Worm (Caenorhabditis elegans) whole organism, late embryonic: ENCODE data around the gene unc-41.

Source experiments
- C38D4.7 ChIP-seq: fragments of 200-800 bp; sonication (Bioruptor generic); optimal IDR thresholded peaks from 2 replicates; lab custom pipeline; 2018; ENCODE audit warnings: mild to moderate bottlenecking, missing genetic modification characterization, moderate library complexity, missing compliant biosample characterization
- F13H6.1 ChIP-seq: sonication (generic microtip); optimal IDR thresholded peaks from 2 replicates; lab custom pipeline; 2016; ENCODE audit warnings: missing genetic modification characterization, missing compliant biosample characterization
- ama-1 ChIP-seq: fragments of 150-350 bp; optimal IDR thresholded peaks from 2 replicates; lab custom pipeline; 2014
- ceh-30 ChIP-seq: fragments of 150-350 bp; optimal IDR thresholded peaks from 2 replicates; lab custom pipeline; 2014; ENCODE audit warnings: missing biosample characterization, missing genetic modification characterization
- ceh-45 ChIP-seq: fragments of 200-800 bp; sonication (Bioruptor generic); IDR thresholded peaks from 2 replicates; pipeline ENCODE4 v1.3.6; 2022; ENCODE audit warnings: missing genetic modification reagents, missing genetic modification characterization, missing compliant biosample characterization
- eyg-1 ChIP-seq: sonication (generic microtip); optimal IDR thresholded peaks from 2 replicates; lab custom pipeline; 2016; ENCODE audit warnings: missing genotype, missing genetic modification characterization, missing compliant biosample characterization
- fkh-6 ChIP-seq: sonication (generic microtip); optimal IDR thresholded peaks from 2 replicates; lab custom pipeline; 2016; ENCODE audit warnings: missing genetic modification characterization, missing compliant biosample characterization
- gmeb-2 ChIP-seq: sonication (generic microtip); optimal IDR thresholded peaks from 2 replicates; lab custom pipeline; 2016; ENCODE audit warnings: missing genetic modification characterization, inconsistent platforms, missing compliant biosample characterization
- hlh-6 ChIP-seq: sonication (generic microtip); optimal IDR thresholded peaks from 2 replicates; lab custom pipeline; 2016; ENCODE audit warnings: missing genotype, missing genetic modification characterization, missing compliant biosample characterization
- rnt-1 ChIP-seq: sonication (generic microtip); optimal IDR thresholded peaks from 2 replicates; lab custom pipeline; 2016; ENCODE audit warnings: missing genetic modification characterization, missing compliant biosample characterization
- tbx-7 ChIP-seq: sonication (generic microtip); optimal IDR thresholded peaks from 2 replicates; lab custom pipeline; 2016; ENCODE audit warnings: missing genotype, missing genetic modification characterization, missing compliant biosample characterization

DNA sequence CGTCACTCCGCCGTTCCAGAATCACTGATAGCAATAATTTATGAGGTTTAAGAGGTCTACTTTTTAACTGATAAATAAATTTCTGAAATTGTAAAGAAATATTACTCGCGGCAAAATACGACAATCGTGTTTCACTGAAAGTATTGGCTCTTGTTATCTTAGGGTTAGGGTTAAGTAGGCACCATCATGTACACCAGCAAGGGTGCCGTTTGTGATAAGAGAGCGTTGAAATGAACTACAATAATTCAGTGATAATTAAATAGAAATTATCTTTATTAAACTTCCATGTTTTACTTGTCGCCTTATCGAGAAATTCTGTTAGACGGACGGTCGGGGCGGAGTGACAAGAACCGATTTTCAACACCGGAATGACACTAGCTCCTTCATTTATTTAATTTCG lies 50.4 kb downstream of the unc-41 start:
- TF ChIP-seq eyg-1 (tag; lab: Kevin White, UChicago) = no peak
- TF ChIP-seq C38D4.7 (GFP tag; lab: Kevin White, UChicago) = no peak
- no peak for TF ChIP-seq F13H6.1 (tag; lab: Kevin White, UChicago)
- no peak for TF ChIP-seq tbx-7 (tag; lab: Kevin White, UChicago)
- no peak for TF ChIP-seq ceh-45 (GFP tag; lab: Robert Waterston, UW)
- TF ChIP-seq ama-1 = no peak
- no peak for TF ChIP-seq hlh-6 (tag; lab: Kevin White, UChicago)
- no peak for TF ChIP-seq ceh-30 (tag; lab: Kevin White, UChicago)
- TF ChIP-seq rnt-1 = no peak
- TF ChIP-seq fkh-6 (tag; lab: Kevin White, UChicago) = no peak
- no peak for TF ChIP-seq gmeb-2 (tag; lab: Kevin White, UChicago)
